Fruit fly (Drosophila melanogaster) whole organism, embryonic: Measurements from ENCODE around the gene Acat2.

Experiments
- Atf-2 ChIP-seq: fragments of 200-800 bp; sonication (Bioruptor generic); optimal IDR thresholded peaks from 2 replicates; lab custom pipeline; 2016; ENCODE audit warnings: missing biosample characterization, missing genetic modification characterization
- CG10654 ChIP-seq: fragments of 200-800 bp; sonication (Bioruptor generic); optimal IDR thresholded peaks from 2 replicates; lab custom pipeline; 2016; ENCODE audit warnings: missing biosample characterization, missing genetic modification characterization
- CG12219 ChIP-seq: fragments of 200-800 bp; sonication (Bioruptor generic); optimal IDR thresholded peaks from 3 replicates; lab custom pipeline; 2018; ENCODE audit warnings: missing biosample characterization, mild to moderate bottlenecking, missing genetic modification characterization
- CG12299 ChIP-seq: fragments of 200-800 bp; sonication (Bioruptor generic); optimal IDR thresholded peaks from 2 replicates; lab custom pipeline; 2018; ENCODE audit warnings: missing biosample characterization, mild to moderate bottlenecking, missing genetic modification characterization
- CG17186 ChIP-seq: fragments of 200-800 bp; sonication (Bioruptor generic); optimal IDR thresholded peaks from 3 replicates; lab custom pipeline; 2017; ENCODE audit warnings: missing biosample characterization, missing genetic modification reagents, missing genetic modification characterization
- CG17912 ChIP-seq: fragments of 200-800 bp; sonication (Bioruptor generic); optimal IDR thresholded peaks from 2 replicates; lab custom pipeline; 2018; ENCODE audit warnings: missing biosample characterization, mild to moderate bottlenecking, missing genetic modification characterization
- CG30403 ChIP-seq: fragments of 200-800 bp; sonication (Bioruptor generic); optimal IDR thresholded peaks from 3 replicates; lab custom pipeline; 2016; ENCODE audit warnings: missing biosample characterization, missing genetic modification characterization
- CG3065 ChIP-seq: fragments of 200-800 bp; sonication (Bioruptor generic); optimal IDR thresholded peaks from 2 replicates; lab custom pipeline; 2016; ENCODE audit warnings: missing biosample characterization, missing genetic modification characterization
- CG34224 ChIP-seq: fragments of 200-800 bp; sonication (Bioruptor generic); IDR thresholded peaks from 3 replicates; pipeline ENCODE4 v1.3.6; 2022; ENCODE audit warnings: missing biosample characterization, missing genetic modification characterization; ENCODE audit not compliant: partially characterized antibody
- CG3847 ChIP-seq: fragments of 200-800 bp; sonication (Bioruptor generic); IDR thresholded peaks from 2 replicates; pipeline ENCODE4 v1.3.6; 2022; ENCODE audit warnings: missing biosample characterization, missing genetic modification characterization
- CG4617 ChIP-seq: fragments of 200-800 bp; sonication (Bioruptor generic); optimal IDR thresholded peaks from 3 replicates; lab custom pipeline; 2016; ENCODE audit warnings: missing biosample characterization, missing genetic modification characterization, borderline replicate concordance
- CG8281 ChIP-seq: fragments of 200-800 bp; sonication (Bioruptor generic); optimal IDR thresholded peaks from 2 replicates; lab custom pipeline; 2018; ENCODE audit warnings: missing biosample characterization, mild to moderate bottlenecking, missing genetic modification characterization, moderate library complexity
- CG8765 ChIP-seq: fragments of 200-800 bp; sonication (Bioruptor generic); IDR thresholded peaks from 2 replicates; pipeline ENCODE4 v1.3.6; 2022; ENCODE audit warnings: missing biosample characterization, missing genetic modification characterization
- CG9215 ChIP-seq: fragments of 200-800 bp; sonication (Bioruptor generic); IDR thresholded peaks from 2 replicates; pipeline ENCODE4 v1.3.6; 2022; ENCODE audit warnings: missing biosample characterization, missing genetic modification characterization
- CrebB ChIP-seq: fragments of 200-800 bp; sonication (Bioruptor generic); optimal IDR thresholded peaks from 3 replicates; lab custom pipeline; 2018; ENCODE audit warnings: missing biosample characterization, mild to moderate bottlenecking, missing genetic modification characterization
- D19B ChIP-seq: fragments of 200-800 bp; sonication (Bioruptor generic); optimal IDR thresholded peaks from 2 replicates; lab custom pipeline; 2017; ENCODE audit warnings: missing biosample characterization, mild to moderate bottlenecking, missing genetic modification characterization
- Dbx ChIP-seq: fragments of 200-800 bp; sonication (Bioruptor generic); IDR thresholded peaks from 3 replicates; pipeline ENCODE4 v1.3.6; 2022; ENCODE audit warnings: missing biosample characterization, missing genetic modification characterization
- Deaf1 ChIP-seq: fragments of 200-800 bp; optimal IDR thresholded peaks from 3 replicates; lab custom pipeline; 2019; ENCODE audit warnings: missing biosample characterization, mild to moderate bottlenecking, missing genetic modification characterization, moderate library complexity
- HmgD ChIP-seq: fragments of 200-800 bp; sonication (Bioruptor generic); optimal IDR thresholded peaks from 3 replicates; lab custom pipeline; 2016; ENCODE audit warnings: missing biosample characterization, missing genetic modification characterization
- Lhr ChIP-seq: fragments of 200-800 bp; sonication (Bioruptor generic); optimal IDR thresholded peaks from 3 replicates; lab custom pipeline; 2017; ENCODE audit warnings: mild to moderate bottlenecking, missing biosample characterization, missing genetic modification reagents, missing genetic modification characterization
- Mad ChIP-seq: fragments of 200-800 bp; sonication (Bioruptor generic); optimal IDR thresholded peaks from 2 replicates; lab custom pipeline; 2016; ENCODE audit warnings: missing biosample characterization, missing genetic modification characterization
- Max ChIP-seq: fragments of 200-800 bp; sonication (Bioruptor generic); optimal IDR thresholded peaks from 2 replicates; lab custom pipeline; 2016; ENCODE audit warnings: missing biosample characterization, mild to moderate bottlenecking, missing genetic modification characterization
- Med ChIP-seq: fragments of 200-800 bp; sonication (Bioruptor generic); peaks from one replicate; lab custom pipeline; 2016; ENCODE audit warnings: missing biosample characterization, missing genetic modification characterization, mild to moderate bottlenecking, inconsistent platforms, moderate library complexity
- Meics ChIP-seq: fragments of 200-800 bp; sonication (Bioruptor generic); optimal IDR thresholded peaks from 2 replicates; lab custom pipeline; 2017; ENCODE audit warnings: missing biosample characterization, mild to moderate bottlenecking, missing genetic modification characterization
- NFAT ChIP-seq: fragments of 200-800 bp; sonication (Bioruptor generic); IDR thresholded peaks from 2 replicates; pipeline ENCODE4 v1.3.6; 2022; ENCODE audit warnings: missing biosample characterization, missing genetic modification characterization
- NK7.1 ChIP-seq: fragments of 200-800 bp; sonication (Bioruptor generic); optimal IDR thresholded peaks from 3 replicates; lab custom pipeline; 2016; ENCODE audit warnings: missing biosample characterization, missing genetic modification characterization
- Nf-YA ChIP-seq: fragments of 200-800 bp; sonication (Bioruptor generic); IDR thresholded peaks from 2 replicates; pipeline ENCODE4 v1.3.6; 2022; ENCODE audit warnings: missing biosample characterization, missing genetic modification characterization
- NfI ChIP-seq: fragments of 200-800 bp; sonication (Bioruptor generic); optimal IDR thresholded peaks from 3 replicates; lab custom pipeline; 2018; ENCODE audit warnings: missing biosample characterization, mild to moderate bottlenecking, missing genetic modification characterization, moderate library complexity
- TFAM ChIP-seq: fragments of 200-800 bp; sonication (Bioruptor generic); optimal IDR thresholded peaks from 2 replicates; lab custom pipeline; 2017; ENCODE audit warnings: missing biosample characterization, missing genetic modification characterization, inconsistent platforms
- Tbp ChIP-seq: fragments of >200 bp; optimal IDR thresholded peaks from 2 replicates; lab custom pipeline; 2018; ENCODE audit warnings: missing biosample characterization, missing genetic modification characterization
- amos ChIP-seq: fragments of 200-800 bp; sonication (Bioruptor generic); IDR thresholded peaks from 2 replicates; pipeline ENCODE4 v1.3.6; 2022; ENCODE audit warnings: missing biosample characterization, missing genetic modification characterization; ENCODE audit not compliant: partially characterized antibody
- ap ChIP-seq: fragments of 200-800 bp; sonication (Bioruptor generic); IDR thresholded peaks from 2 replicates; pipeline ENCODE4 v1.3.6; 2022; ENCODE audit warnings: missing biosample characterization, missing genetic modification characterization
- bbx ChIP-seq: fragments of 200-800 bp; sonication (Bioruptor generic); IDR thresholded peaks from 2 replicates; pipeline ENCODE4 v1.3.6; 2022; ENCODE audit warnings: missing biosample characterization, missing genetic modification characterization; ENCODE audit not compliant: partially characterized antibody
- bigmax ChIP-seq: fragments of 200-800 bp; sonication (Bioruptor generic); optimal IDR thresholded peaks from 2 replicates; lab custom pipeline; 2018; ENCODE audit warnings: missing biosample characterization, mild to moderate bottlenecking, missing genetic modification characterization
- cato ChIP-seq: fragments of 200-800 bp; sonication (Bioruptor generic); optimal IDR thresholded peaks from 2 replicates; lab custom pipeline; 2016; ENCODE audit warnings: missing biosample characterization, missing genetic modification characterization, borderline replicate concordance
- crp ChIP-seq, 2 experiments: fragments of 200-800 bp; sonication (Bioruptor generic); optimal IDR thresholded peaks; 2 replicates in 1 of 2; 3 replicates in 1 of 2; lab custom pipeline; 2017; ENCODE audit warnings: missing biosample characterization in 2 of 2, missing genetic modification characterization in 2 of 2, mild to moderate bottlenecking in 1 of 2, moderate library complexity in 1 of 2
- danr ChIP-seq: fragments of 200-800 bp; sonication (Bioruptor generic); IDR thresholded peaks from 2 replicates; pipeline ENCODE4 v1.3.6; 2022; ENCODE audit warnings: missing biosample characterization, missing genetic modification characterization
- emc ChIP-seq: fragments of 200-800 bp; sonication (Bioruptor generic); optimal IDR thresholded peaks from 2 replicates; lab custom pipeline; 2016; ENCODE audit warnings: missing biosample characterization, missing genetic modification characterization
- ewg ChIP-seq: fragments of 200-800 bp; sonication (Bioruptor generic); optimal IDR thresholded peaks from 3 replicates; lab custom pipeline; 2017; ENCODE audit warnings: mild to moderate bottlenecking, missing biosample characterization, missing genetic modification reagents, missing genetic modification characterization
- gcm2 ChIP-seq: fragments of 200-800 bp; sonication (Bioruptor generic); optimal IDR thresholded peaks from 2 replicates; lab custom pipeline; 2016; ENCODE audit warnings: missing biosample characterization, missing genetic modification characterization
- gsb-n ChIP-seq: fragments of 200-800 bp; sonication (Bioruptor generic); optimal IDR thresholded peaks from 3 replicates; lab custom pipeline; 2018; ENCODE audit warnings: missing biosample characterization, mild to moderate bottlenecking, missing genetic modification characterization
- jing ChIP-seq: fragments of 200-800 bp; sonication (Bioruptor generic); optimal IDR thresholded peaks from 2 replicates; lab custom pipeline; 2018; ENCODE audit warnings: missing biosample characterization, mild to moderate bottlenecking, missing genetic modification characterization
- ken ChIP-seq: fragments of 200-800 bp; sonication (Bioruptor generic); IDR thresholded peaks from 3 replicates; pipeline ENCODE4 v1.3.6; 2022; ENCODE audit warnings: missing biosample characterization, missing genetic modification characterization
- lola ChIP-seq, 3 experiments: fragments of >200 bp in 2 of 3; fragments of 200-800 bp in 1 of 3; sonication (Bioruptor generic) in 1 of 3; optimal IDR thresholded peaks; 2 replicates each; lab custom pipeline; 2017 to 2019; ENCODE audit warnings: missing biosample characterization in 3 of 3, missing genetic modification characterization in 3 of 3, mild to moderate bottlenecking in 1 of 3, moderate library complexity in 1 of 3
- nmo ChIP-seq: fragments of 200-800 bp; sonication (Bioruptor generic); optimal IDR thresholded peaks from 2 replicates; lab custom pipeline; 2018; ENCODE audit warnings: missing biosample characterization, mild to moderate bottlenecking, missing genetic modification characterization, moderate library complexity
- ranshi ChIP-seq: fragments of 200-800 bp; sonication (Bioruptor generic); IDR thresholded peaks from 2 replicates; pipeline ENCODE4 v1.3.6; 2022; ENCODE audit warnings: missing biosample characterization, missing genetic modification characterization
- ro ChIP-seq: fragments of 200-800 bp; sonication (Bioruptor generic); IDR thresholded peaks from 2 replicates; pipeline ENCODE4 v1.3.6; 2022; ENCODE audit warnings: missing biosample characterization, missing genetic modification characterization
- row ChIP-seq: fragments of 200-800 bp; sonication (Bioruptor generic); IDR thresholded peaks from 3 replicates; pipeline ENCODE4 v1.3.6; 2022; ENCODE audit warnings: missing biosample characterization, missing genetic modification characterization
- stc ChIP-seq: fragments of 200-800 bp; sonication (Bioruptor generic); IDR thresholded peaks from 2 replicates; pipeline ENCODE4 v1.3.6; 2022; ENCODE audit warnings: missing biosample characterization, missing genetic modification characterization
- toy ChIP-seq: fragments of 200-800 bp; sonication (Bioruptor generic); IDR thresholded peaks from 2 replicates; pipeline ENCODE4 v1.3.6; 2022; ENCODE audit warnings: missing biosample characterization, missing genetic modification characterization
- tx ChIP-seq: fragments of 200-800 bp; sonication (Bioruptor generic); optimal IDR thresholded peaks from 2 replicates; lab custom pipeline; 2016; ENCODE audit warnings: missing biosample characterization, missing genetic modification characterization

Gene Acat2

DNA sequence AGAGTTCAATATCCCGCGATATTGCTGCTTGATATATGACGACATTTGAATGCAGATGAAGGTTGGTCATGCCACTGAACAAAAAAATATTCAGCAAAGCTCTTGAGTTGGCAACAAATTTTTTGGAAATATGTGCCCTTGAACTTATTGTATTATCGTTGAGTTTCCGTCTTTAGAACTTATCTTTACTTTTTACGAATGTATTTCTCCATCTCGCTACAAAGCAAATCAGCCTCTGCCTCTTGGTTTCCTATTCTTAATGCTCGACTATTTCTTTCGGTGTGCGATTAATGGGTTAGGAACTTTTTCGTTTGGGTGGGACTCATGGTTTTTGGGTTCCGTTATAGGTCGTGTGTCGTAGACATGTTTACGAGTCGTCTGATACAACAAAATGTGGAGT lies 20.4 kb downstream of the Acat2 start (continued):
- TF ChIP-seq Meics (GFP tag; lab: Kevin White, UChicago) (peak; percentile 32), Max (GFP tag; lab: Kevin White, UChicago) (peak; percentile 2), amos (GFP tag; lab: Robert Waterston, UW) (no peak), Lhr (peak; percentile 49), gsb-n (tag; lab: Kevin White, UChicago) (peak; percentile 75), CG34224 (GFP tag; lab: Robert Waterston, UW) (no peak), CG4617 (GFP tag; lab: Kevin White, UChicago) (peak; percentile 13), crp (GFP tag; optimal IDR thresholded peaks at IDR 0.05; lab: Kevin White, UChicago) (no peak), Nf-YA (GFP tag; lab: Robert Waterston, UW) (no peak), CG8765 (GFP tag; lab: Robert Waterston, UW) (no peak), D19B (GFP tag; lab: Kevin White, UChicago) (no peak), Mad (GFP tag; lab: Kevin White, UChicago) (peak; percentile 40), ken (GFP tag; lab: Robert Waterston, UW) (peak; percentile 55; the same call in 2 of the 3 replicates), CG3847 (peak; percentile 52), danr (GFP tag; lab: Robert Waterston, UW) (peak; percentile 42; the same call in 1 of the 2 replicates), Med (GFP tag; lab: Kevin White, UChicago) (peak; percentile 81), CG30403 (peak; percentile 68), NK7.1 (GFP tag; lab: Kevin White, UChicago) (peak; percentile 4), stc (GFP tag; lab: Robert Waterston, UW) (peak; percentile 51; the same call in 1 of the 2 replicates), CG9215 (GFP tag; lab: Robert Waterston, UW) (no peak), CG12299 (tag; lab: Kevin White, UChicago) (no peak), tx (peak; percentile 56), ewg (GFP tag; lab: Kevin White, UChicago) (peak; percentile 56), NfI (peak; percentile 68), row (GFP tag; lab: Robert Waterston, UW) (peak; percentile 80), ranshi (GFP tag; lab: Robert Waterston, UW) (peak; percentile 59; the same call in 1 of the 2 replicates), TFAM (GFP tag; lab: Kevin White, UChicago) (peak; percentile 10), CG12219 (peak; percentile 71), Tbp (GFP tag; lab: Kevin White, UChicago) (no peak), Dbx (no peak), CG3065 (GFP tag; lab: Kevin White, UChicago) (peak; percentile 27), CG10654 (GFP tag; lab: Kevin White, UChicago) (peak; percentile 49), emc (GFP tag; lab: Kevin White, UChicago) (no peak), Atf-2 (GFP tag; lab: Kevin White, UChicago) (peak; percentile 57), CG17912 (GFP tag; lab: Kevin White, UChicago) (no peak), nmo (GFP tag; lab: Kevin White, UChicago) (peak; percentile 89), CG17186 (peak; percentile 31), bbx (no peak), toy (GFP tag; lab: Robert Waterston, UW) (no peak), ro (no peak), Deaf1 (peak; percentile 44), gcm2 (GFP tag; lab: Kevin White, UChicago) (peak; percentile 34), NFAT (GFP tag; lab: Robert Waterston, UW) (no peak), ap (GFP tag; lab: Robert Waterston, UW) (0 out of 2 replicates have a peak, but pooled peaks have one; percentile 43), jing (GFP tag; lab: Kevin White, UChicago) (no peak), CrebB (tag; lab: Kevin White, UChicago) (no peak), CG8281 (tag; lab: Kevin White, UChicago) (peak; percentile 20), cato (GFP tag; lab: Kevin White, UChicago) (peak; percentile 38), HmgD (GFP tag; lab: Kevin White, UChicago) (peak; percentile 10), bigmax (GFP tag; lab: Kevin White, UChicago) (no peak), lola (GFP tag; optimal IDR thresholded peaks at IDR 0.05; lab: Kevin White, UChicago) (peak in 1 of 3 experiments; percentile 93)
